Worm (Caenorhabditis elegans) whole organism, L2 larva: Measurements from ENCODE around the gene M04B2.7.
A peak's percentile ranks its signal among the peaks of the same experiment; 100 is the strongest.

ENCODE experiments used
- C34F6.9 ChIP-seq: fragments of 150-350 bp; optimal IDR thresholded peaks from 2 replicates; lab custom pipeline; 2014; ENCODE audit warnings: missing biosample characterization, missing genetic modification characterization
- F13H6.1 ChIP-seq: sonication (generic microtip); optimal IDR thresholded peaks from 2 replicates; lab custom pipeline; 2016; ENCODE audit warnings: missing genetic modification characterization, missing compliant biosample characterization
- R02D3.7 ChIP-seq: fragments of 150-350 bp; optimal IDR thresholded peaks from 2 replicates; lab custom pipeline; 2014; ENCODE audit warnings: missing biosample characterization, missing genetic modification characterization
- Y55F3AM.14 ChIP-seq: fragments of 200-800 bp; sonication (Bioruptor generic); optimal IDR thresholded peaks from 2 replicates; lab custom pipeline; 2018; ENCODE audit warnings: mild to moderate bottlenecking, missing genetic modification characterization, missing compliant biosample characterization
- ZK546.5 ChIP-seq: sonication (generic microtip); optimal IDR thresholded peaks from 2 replicates; lab custom pipeline; 2017; ENCODE audit warnings: missing biosample characterization, missing genetic modification characterization
- alr-1 ChIP-seq: fragments of 150-350 bp; optimal IDR thresholded peaks from 2 replicates; lab custom pipeline; 2014; ENCODE audit warnings: missing biosample characterization, missing genetic modification characterization
- aly-2 ChIP-seq: fragments of 150-350 bp; optimal IDR thresholded peaks from 2 replicates; lab custom pipeline; 2014; ENCODE audit warnings: missing biosample characterization, missing genetic modification characterization
- ama-1 ChIP-seq: fragments of 150-350 bp; optimal IDR thresholded peaks from 2 replicates; lab custom pipeline; 2018; ENCODE audit warnings: inconsistent platforms
- blmp-1 ChIP-seq: sonication (generic microtip); optimal IDR thresholded peaks from 2 replicates; lab custom pipeline; 2017; ENCODE audit warnings: missing genetic modification characterization, mild to moderate bottlenecking, missing compliant biosample characterization, antibody characterized with exemption, moderate library complexity; ENCODE audit not compliant: insufficient read depth
- ceh-16 ChIP-seq: fragments of 150-350 bp; optimal IDR thresholded peaks from 2 replicates; lab custom pipeline; 2014; ENCODE audit warnings: missing biosample characterization, missing genetic modification characterization
- ceh-82 ChIP-seq: fragments of 150-350 bp; optimal IDR thresholded peaks from 2 replicates; lab custom pipeline; 2014; ENCODE audit warnings: missing biosample characterization, missing genetic modification characterization
- dmd-4 ChIP-seq: sonication (generic microtip); optimal IDR thresholded peaks from 2 replicates; lab custom pipeline; 2017; ENCODE audit warnings: missing biosample characterization, missing genetic modification characterization
- egl-27 ChIP-seq: sonication (generic microtip); optimal IDR thresholded peaks from 3 replicates; lab custom pipeline; 2017; ENCODE audit warnings: missing biosample characterization, missing genetic modification reagents, missing genetic modification characterization
- elt-1 ChIP-seq: fragments of 150-350 bp; optimal IDR thresholded peaks from 2 replicates; lab custom pipeline; 2014; ENCODE audit warnings: missing biosample characterization, missing genetic modification characterization
- elt-3 ChIP-seq: sonication (generic microtip); optimal IDR thresholded peaks from 2 replicates; lab custom pipeline; 2017; ENCODE audit warnings: missing biosample characterization, missing genetic modification characterization
- fos-1 ChIP-seq: fragments of 150-350 bp; optimal IDR thresholded peaks from 2 replicates; lab custom pipeline; 2014; ENCODE audit warnings: missing biosample characterization, missing genetic modification characterization
- gmeb-1 ChIP-seq: fragments of 150-350 bp; optimal IDR thresholded peaks from 2 replicates; lab custom pipeline; 2014; ENCODE audit warnings: missing biosample characterization, missing genetic modification characterization
- lin-11 ChIP-seq: fragments of 150-350 bp; sonication (generic microtip); optimal IDR thresholded peaks from 2 replicates; lab custom pipeline; 2014; ENCODE audit warnings: missing biosample characterization, missing genetic modification characterization, inconsistent platforms, mixed read lengths
- lin-13 ChIP-seq: fragments of 150-350 bp; optimal IDR thresholded peaks from 2 replicates; lab custom pipeline; 2014; ENCODE audit warnings: missing biosample characterization, missing genetic modification reagents, missing genetic modification characterization
- lin-39 ChIP-seq: fragments of 150-350 bp; optimal IDR thresholded peaks from 2 replicates; lab custom pipeline; 2014; ENCODE audit warnings: missing biosample characterization, missing genetic modification reagents, missing genetic modification characterization
- lsy-2 ChIP-seq, 2 experiments: fragments of 150-350 bp in 1 of 2; sonication (generic microtip) in 1 of 2; optimal IDR thresholded peaks; 2 replicates each; lab custom pipeline; 2014 to 2017; ENCODE audit warnings: missing biosample characterization in 2 of 2, missing genetic modification characterization in 2 of 2
- mab-5 ChIP-seq: fragments of 150-350 bp; optimal IDR thresholded peaks from 2 replicates; lab custom pipeline; 2014; ENCODE audit warnings: missing biosample characterization, missing genetic modification characterization
- mbf-1 ChIP-seq: sonication (generic microtip); optimal IDR thresholded peaks from 2 replicates; lab custom pipeline; 2017; ENCODE audit warnings: missing biosample characterization, missing genetic modification characterization
- mdl-1 ChIP-seq, 2 experiments: fragments of 150-350 bp in 1 of 2; sonication (generic microtip) in 1 of 2; optimal IDR thresholded peaks; 2 replicates each; lab custom pipeline; 2017; ENCODE audit warnings: missing biosample characterization in 2 of 2, missing genetic modification characterization in 2 of 2
- nhr-10 ChIP-seq: sonication (generic microtip); optimal IDR thresholded peaks from 2 replicates; lab custom pipeline; 2017; ENCODE audit warnings: missing biosample characterization, missing genetic modification characterization
- nhr-11 ChIP-seq: fragments of 150-350 bp; optimal IDR thresholded peaks from 2 replicates; lab custom pipeline; 2014; ENCODE audit warnings: missing biosample characterization, missing genetic modification characterization
- nhr-12 ChIP-seq: fragments of 150-350 bp; optimal IDR thresholded peaks from 2 replicates; lab custom pipeline; 2014; ENCODE audit warnings: missing biosample characterization, missing genetic modification characterization
- nhr-129 ChIP-seq: fragments of 150-350 bp; optimal IDR thresholded peaks from 2 replicates; lab custom pipeline; 2014; ENCODE audit warnings: missing biosample characterization, missing genetic modification characterization
- nhr-21 ChIP-seq: fragments of 150-350 bp; optimal IDR thresholded peaks from 2 replicates; lab custom pipeline; 2014; ENCODE audit warnings: missing biosample characterization, missing genetic modification characterization
- nhr-23 ChIP-seq: fragments of 150-350 bp; optimal IDR thresholded peaks from 2 replicates; lab custom pipeline; 2014; ENCODE audit warnings: missing biosample characterization, missing genetic modification reagents, missing genetic modification characterization
- nhr-237 ChIP-seq: fragments of 150-350 bp; optimal IDR thresholded peaks from 2 replicates; lab custom pipeline; 2014; ENCODE audit warnings: missing biosample characterization, missing genetic modification characterization
- nhr-25 ChIP-seq: fragments of 150-350 bp; sonication (generic microtip); optimal IDR thresholded peaks from 3 replicates; lab custom pipeline; 2014; ENCODE audit warnings: missing biosample characterization, missing genetic modification characterization
- nhr-6 ChIP-seq: fragments of 150-350 bp; optimal IDR thresholded peaks from 2 replicates; lab custom pipeline; 2014; ENCODE audit warnings: missing biosample characterization, missing genetic modification characterization
- nhr-77 ChIP-seq: fragments of 150-350 bp; optimal IDR thresholded peaks from 2 replicates; lab custom pipeline; 2014; ENCODE audit warnings: missing biosample characterization, missing genetic modification characterization
- sem-4 ChIP-seq: fragments of 150-350 bp; optimal IDR thresholded peaks from 2 replicates; lab custom pipeline; 2014; ENCODE audit warnings: missing biosample characterization, missing genetic modification reagents, missing genetic modification characterization
- skn-1 ChIP-seq: sonication (generic microtip); optimal IDR thresholded peaks from 2 replicates; lab custom pipeline; 2017; ENCODE audit warnings: missing biosample characterization, missing genetic modification characterization
- sma-3 ChIP-seq: sonication (generic microtip); optimal IDR thresholded peaks from 2 replicates; lab custom pipeline; 2016; ENCODE audit warnings: missing genetic modification reagents, missing genetic modification characterization, missing compliant biosample characterization
- sma-9 ChIP-seq, 2 experiments: fragments of 150-350 bp in 1 of 2; sonication (generic microtip) in 1 of 2; optimal IDR thresholded peaks; 2 replicates each; lab custom pipeline; 2014 to 2016; ENCODE audit warnings: missing genetic modification characterization in 2 of 2, mild to moderate bottlenecking in 1 of 2, missing biosample characterization in 1 of 2, missing compliant biosample characterization in 1 of 2, missing genetic modification reagents in 1 of 2, moderate library complexity in 1 of 2
- snpc-4 ChIP-seq: fragments of 150-350 bp; optimal IDR thresholded peaks from 2 replicates; lab custom pipeline; 2014; ENCODE audit warnings: missing biosample characterization, missing genetic modification characterization
- unc-39 ChIP-seq: fragments of 150-350 bp; optimal IDR thresholded peaks from 2 replicates; lab custom pipeline; 2014; ENCODE audit warnings: missing biosample characterization, missing genetic modification characterization
- unc-55 ChIP-seq: fragments of 150-350 bp; sonication (generic microtip); optimal IDR thresholded peaks from 3 replicates; lab custom pipeline; 2014; ENCODE audit warnings: missing biosample characterization, missing genetic modification reagents, missing genetic modification characterization
- unc-62 ChIP-seq: fragments of 150-350 bp; optimal IDR thresholded peaks from 2 replicates; lab custom pipeline; 2014; ENCODE audit warnings: missing biosample characterization, missing genetic modification reagents, missing genetic modification characterization
- zag-1 ChIP-seq: fragments of 150-350 bp; optimal IDR thresholded peaks from 2 replicates; lab custom pipeline; 2014; ENCODE audit warnings: missing biosample characterization, missing genetic modification characterization
- ztf-1 ChIP-seq: fragments of 200-800 bp; sonication (Bioruptor generic); conservative IDR thresholded peaks from 2 replicates; pipeline ENCODE4 v1.3.6; 2022; ENCODE audit warnings: missing genetic modification characterization, missing compliant biosample characterization
- ztf-11 ChIP-seq: sonication (generic microtip); optimal IDR thresholded peaks from 2 replicates; lab custom pipeline; 2017; ENCODE audit warnings: missing biosample characterization, missing genetic modification characterization
- ztf-4 ChIP-seq: fragments of 150-350 bp; optimal IDR thresholded peaks from 2 replicates; lab custom pipeline; 2014; ENCODE audit warnings: missing biosample characterization, missing genetic modification characterization

M04B2.7 gene

DNA sequence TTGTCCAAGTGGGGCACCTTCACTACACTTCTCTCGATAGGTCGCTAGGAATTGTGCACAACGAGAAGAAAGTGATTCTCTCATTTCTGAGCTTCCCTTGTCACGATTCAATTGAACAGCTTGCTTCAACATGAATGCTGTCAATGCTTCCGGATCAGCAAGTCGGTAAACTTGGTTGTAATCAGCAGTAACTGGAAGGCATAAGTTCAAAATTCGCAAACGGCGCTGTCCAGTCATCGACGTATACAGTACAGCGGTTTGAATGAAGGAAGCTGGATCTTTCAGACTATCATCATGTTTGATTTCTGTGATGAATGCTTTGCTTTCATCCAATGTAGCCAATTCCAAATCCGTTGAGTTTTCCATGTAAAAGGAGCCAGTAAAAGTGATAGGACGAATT, 14.5 kb upstream of the M04B2.7 start:
- TF ChIP-seq unc-55 (no peak), skn-1 (tag; lab: Kevin White, UChicago) (no peak), snpc-4 (tag; lab: Kevin White, UChicago) (no peak), elt-3 (tag; lab: Kevin White, UChicago) (no peak)
- TF ChIP-seq, all 48 proteins: peak for 0

- no peak for TF ChIP-seq ztf-4 (tag; lab: Kevin White, UChicago)
- TF ChIP-seq nhr-21, result peak; percentile 9
These were observed 13.1 kb upstream of the M04B2.7 start, which contains the start of gene F12F6.7 for ce11 chrIV:11561677-11562076. Gene F12F6.7, minus strand, starts transcription at chrIV:11561833.

DNA sequence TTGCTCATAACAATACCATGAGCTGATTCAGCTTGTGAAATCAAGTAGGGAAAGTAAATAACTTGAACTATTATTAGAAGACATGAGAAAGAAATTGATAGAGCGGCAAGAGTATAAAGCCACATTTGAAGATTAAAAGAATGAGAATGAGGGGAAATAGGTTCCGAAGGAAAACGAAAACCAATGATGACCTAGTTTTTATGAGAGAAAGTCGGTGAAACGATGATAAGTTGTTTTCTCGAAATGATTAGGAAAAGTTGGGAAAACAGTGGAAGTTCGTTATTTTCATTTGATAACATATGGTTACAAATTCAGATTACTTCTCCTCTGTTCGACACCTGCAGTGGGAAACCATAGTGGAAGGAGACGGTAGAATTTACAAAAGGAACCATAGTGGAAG, 3.2 kb upstream of the M04B2.7 start, which contains the start of gene col-128:
col-128 (minus strand) TSS at position 148 of the 400 bp plus-strand sequence.
- TF ChIP-seq skn-1 (tag; lab: Kevin White, UChicago), result no peak
- TF ChIP-seq unc-39 (tag; lab: Kevin White, UChicago), result no peak
- no peak for TF ChIP-seq alr-1 (tag; lab: Kevin White, UChicago)
- TF ChIP-seq Y55F3AM.14 (GFP tag; lab: Kevin White, UChicago), result no peak
- no peak for TF ChIP-seq nhr-21
- TF ChIP-seq blmp-1, result peak; percentile 33
- no peak for TF ChIP-seq unc-62 (GFP tag; lab: Kevin White, UChicago)

ce11 chrIV:11549694-11550093, 1.1 kb upstream of the M04B2.7 start:
- TF ChIP-seq Y55F3AM.14 (GFP tag; lab: Kevin White, UChicago), result peak; percentile 60
- no peak for TF ChIP-seq ztf-4 (tag; lab: Kevin White, UChicago)
- TF ChIP-seq unc-62 (GFP tag; lab: Kevin White, UChicago), result no peak
- TF ChIP-seq nhr-12, result no peak
- TF ChIP-seq gmeb-1 (tag; lab: Kevin White, UChicago), result peak; percentile 78
- peak; percentile 36 for TF ChIP-seq nhr-11 (tag; lab: Kevin White, UChicago)
- TF ChIP-seq sma-3 (GFP tag; lab: Kevin White, UChicago), result peak; percentile 75
- TF ChIP-seq nhr-23 (tag; lab: Kevin White, UChicago), result no peak
- no peak for TF ChIP-seq ama-1 (lab: Kevin White, UChicago)
- no peak for TF ChIP-seq ceh-82 (tag; lab: Kevin White, UChicago)
- TF ChIP-seq ztf-11 (tag; lab: Kevin White, UChicago), result no peak
- TF ChIP-seq alr-1 (tag; lab: Kevin White, UChicago), result no peak
- TF ChIP-seq unc-55, result no peak
- peak; percentile 95 for TF ChIP-seq nhr-129
- no peak for TF ChIP-seq egl-27 (tag; lab: Kevin White, UChicago)
- TF ChIP-seq nhr-25 (tag; lab: Kevin White, UChicago), result no peak
- TF ChIP-seq nhr-21, result peak; percentile 33
- TF ChIP-seq elt-1 (tag; lab: Kevin White, UChicago), result no peak
- peak; percentile 53 for TF ChIP-seq lin-13 (GFP tag; lab: Kevin White, UChicago)
- peak; percentile 63 for TF ChIP-seq nhr-6 (tag; lab: Kevin White, UChicago)
- no peak for TF ChIP-seq elt-3 (tag; lab: Kevin White, UChicago)
- TF ChIP-seq lin-39 (tag; lab: Kevin White, UChicago), result no peak
- no peak for TF ChIP-seq snpc-4 (tag; lab: Kevin White, UChicago)
- no peak for TF ChIP-seq nhr-10 (tag; lab: Kevin White, UChicago)
- TF ChIP-seq ceh-16 (tag; lab: Kevin White, UChicago), result no peak
- TF ChIP-seq ZK546.5 (tag; lab: Kevin White, UChicago), result no peak
- peak; percentile 76 for TF ChIP-seq C34F6.9
- no peak for TF ChIP-seq skn-1 (tag; lab: Kevin White, UChicago)
- TF ChIP-seq lin-11 (tag; lab: Kevin White, UChicago), result peak; percentile 45
- no peak for TF ChIP-seq mab-5 (tag; lab: Kevin White, UChicago)
- peak; percentile 58 to 80 for TF ChIP-seq lsy-2 (tag; optimal IDR thresholded peaks at IDR 0.05; lab: Kevin White, UChicago)
- TF ChIP-seq unc-39 (tag; lab: Kevin White, UChicago), result no peak
- TF ChIP-seq F13H6.1 (tag; lab: Kevin White, UChicago), result no peak
- TF ChIP-seq fos-1 (tag; lab: Kevin White, UChicago), result peak; percentile 84
- no peak for TF ChIP-seq ztf-1 (GFP tag; lab: Robert Waterston, UW)
- TF ChIP-seq zag-1 (tag; lab: Kevin White, UChicago), result no peak
- TF ChIP-seq sem-4 (tag; lab: Kevin White, UChicago), result peak; percentile 39
- no peak for TF ChIP-seq aly-2
- no peak for TF ChIP-seq nhr-237 (tag; lab: Kevin White, UChicago)
- TF ChIP-seq blmp-1, result peak; percentile 2
- TF ChIP-seq dmd-4, result no peak
- no peak for TF ChIP-seq mbf-1
- peak; percentile 74 for TF ChIP-seq sma-9 (GFP tag; optimal IDR thresholded peaks at IDR 0.05; lab: Kevin White, UChicago)
- no peak for TF ChIP-seq sma-9 (tag; optimal IDR thresholded peaks at IDR 0.05; lab: Kevin White, UChicago)
- TF ChIP-seq R02D3.7 (tag; lab: Kevin White, UChicago), result peak; percentile 5
- peak in 1 of 2 experiments; percentile 38 for TF ChIP-seq mdl-1 (tag; optimal IDR thresholded peaks at IDR 0.05; lab: Kevin White, UChicago)
- no peak for TF ChIP-seq nhr-77 (tag; lab: Kevin White, UChicago)
